Fruit fly (Drosophila melanogaster): ENCODE measurements around the gene TwdlE.

Gene TwdlE

DNA sequence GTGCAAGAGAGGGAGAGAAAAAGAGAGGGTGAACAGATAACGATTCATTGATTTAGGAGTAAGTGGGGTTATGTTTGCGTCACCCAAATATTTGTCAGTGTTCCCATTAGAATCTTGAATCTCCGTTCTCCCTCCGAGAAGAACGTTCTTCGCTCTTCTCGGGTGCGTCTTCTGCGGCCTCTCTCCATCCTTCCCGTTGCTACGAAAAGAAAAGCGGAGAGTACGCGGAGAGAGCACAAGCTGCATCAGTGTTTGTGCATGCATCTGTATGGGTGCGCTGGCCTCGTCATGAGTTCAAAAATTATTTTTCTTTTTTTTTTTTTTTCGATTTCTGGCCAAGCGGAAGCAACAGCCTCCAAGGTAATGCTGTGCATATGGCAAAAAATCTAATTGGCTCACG is 31.7 kb downstream of the TwdlE start (continued):
- no peak for TF ChIP-seq pdm3 (GFP tag; optimal IDR thresholded peaks at IDR 0.05)

DNA sequence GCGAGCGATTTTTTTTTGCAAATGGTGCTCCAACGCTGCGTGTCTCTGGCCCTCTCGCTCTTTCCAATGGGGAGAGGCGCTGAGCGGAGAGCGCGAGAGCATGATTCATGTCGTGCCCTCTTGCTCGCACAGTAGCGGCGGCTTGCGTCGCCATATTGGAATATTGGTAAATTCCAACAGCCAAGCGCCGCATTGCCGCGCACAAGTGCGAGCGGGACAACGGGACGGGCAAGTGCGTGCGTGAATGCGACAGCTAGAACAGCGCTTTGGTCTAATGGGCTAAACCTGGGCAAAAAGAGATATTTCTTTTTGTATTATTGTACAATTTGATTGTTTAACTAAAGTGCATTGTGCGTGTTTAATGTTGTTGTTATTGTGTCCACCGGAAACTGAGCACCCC is 32.4 kb downstream of the TwdlE start:
- TF ChIP-seq Smox (GFP tag; optimal IDR thresholded peaks at IDR 0.05) (no peak), Eip78C (GFP tag) (peak; percentile 77), vri (GFP tag; optimal IDR thresholded peaks at IDR 0.05) (peak; percentile 83), CG9139 (GFP tag; optimal IDR thresholded peaks at IDR 0.05) (peak; percentile 30), CG10669 (GFP tag; optimal IDR thresholded peaks at IDR 0.05) (no peak), fkh (GFP tag; optimal IDR thresholded peaks at IDR 0.05) (peak; percentile 88), svp (GFP tag) (peak; percentile 76), Gug (GFP tag; IDR thresholded peaks at IDR 0.05) (peak; percentile 30; the same call in 1 of the 2 replicates), CG6808 (GFP tag; optimal IDR thresholded peaks at IDR 0.05) (peak; percentile 41), CG7368 (GFP tag; optimal IDR thresholded peaks at IDR 0.05) (no peak), acj6 (GFP tag; optimal IDR thresholded peaks at IDR 0.05) (no peak), Eip75B (GFP tag; optimal IDR thresholded peaks at IDR 0.05) (peak; percentile 37), CG16779 (tag; optimal IDR thresholded peaks at IDR 0.05) (peak; percentile 25), pdm3 (GFP tag; optimal IDR thresholded peaks at IDR 0.05) (no peak), eg (GFP tag; IDR thresholded peaks at IDR 0.05) (peak; percentile 66), CG4318 (GFP tag; optimal IDR thresholded peaks at IDR 0.05) (no peak), fd59A (GFP tag; optimal IDR thresholded peaks at IDR 0.05) (no peak), CG6163 (GFP tag; IDR thresholded peaks at IDR 0.05) (peak; percentile 76), Hr39 (GFP tag; optimal IDR thresholded peaks at IDR 0.05) (no peak), lz (GFP tag; optimal IDR thresholded peaks at IDR 0.05) (no peak), Hr38 (GFP tag; optimal IDR thresholded peaks at IDR 0.05) (no peak), CG1621 (tag; optimal IDR thresholded peaks at IDR 0.05) (peak; percentile 8), Met (GFP tag; optimal IDR thresholded peaks at IDR 0.05) (peak; percentile 28), CG34406 (GFP tag; optimal IDR thresholded peaks at IDR 0.05) (peak; percentile 32), CG3032 (tag; optimal IDR thresholded peaks at IDR 0.05) (peak; percentile 41), Sox14 (GFP tag; optimal IDR thresholded peaks at IDR 0.05) (peak; percentile 53), achi (GFP tag; optimal IDR thresholded peaks at IDR 0.05) (no peak), Sox15 (GFP tag; optimal IDR thresholded peaks at IDR 0.05) (no peak), esn (GFP tag; optimal IDR thresholded peaks at IDR 0.05) (no peak), CG11294 (GFP tag; IDR thresholded peaks at IDR 0.05) (no peak), CG3919 (GFP tag; optimal IDR thresholded peaks at IDR 0.05) (no peak), spab (GFP tag; optimal IDR thresholded peaks at IDR 0.05) (no peak), topi (GFP tag; optimal IDR thresholded peaks at IDR 0.05) (peak; percentile 36), CG8319 (GFP tag; optimal IDR thresholded peaks at IDR 0.05) (no peak), CG6854 (GFP tag; optimal IDR thresholded peaks at IDR 0.05) (no peak), CG8119 (GFP tag; IDR thresholded peaks at IDR 0.05) (peak; percentile 29; the same call in 1 of the 3 replicates), Lpt (GFP tag; optimal IDR thresholded peaks at IDR 0.05) (peak; percentile 31), fd85E (GFP tag; optimal IDR thresholded peaks at IDR 0.05) (no peak), ss (GFP tag; optimal IDR thresholded peaks at IDR 0.05) (peak; percentile 39 to 59), Ets96B (tag; optimal IDR thresholded peaks at IDR 0.05) (peak; percentile 8), net (GFP tag; optimal IDR thresholded peaks at IDR 0.05) (peak; percentile 26), dsx (GFP tag; optimal IDR thresholded peaks at IDR 0.05; ENCODE audit: poor library complexity, severe bottlenecking) (peak; percentile 25), dac (GFP tag; optimal IDR thresholded peaks at IDR 0.05) (no peak), CG31627 (GFP tag; optimal IDR thresholded peaks at IDR 0.05) (no peak), Blimp-1 (GFP tag; optimal IDR thresholded peaks at IDR 0.05) (no peak), CG32006 (GFP tag; optimal IDR thresholded peaks at IDR 0.05) (peak; percentile 40), Ets21C (GFP tag; optimal IDR thresholded peaks at IDR 0.05) (no peak), Eip93F (GFP tag; optimal IDR thresholded peaks at IDR 0.05) (no peak), CG11762 (GFP tag; optimal IDR thresholded peaks at IDR 0.05; ENCODE audit: insufficient read depth) (no peak), CG6792 (GFP tag; optimal IDR thresholded peaks at IDR 0.05) (no peak), CG11902 (GFP tag; optimal IDR thresholded peaks at IDR 0.05) (no peak)

All from whole organism, prepupa.